Fruit fly (Drosophila melanogaster): ENCODE measurements around the gene SMC1.

dm6 chr3R:24057188-24057587, 899 bp upstream of the SMC1 start, which contains the start of gene Hsp68:
- TF ChIP-seq EcR (GFP tag; optimal IDR thresholded peaks at IDR 0.05), result no peak
- TF ChIP-seq pan (optimal IDR thresholded peaks at IDR 0.05), result no peak

Measured in whole organism.